Worm (Caenorhabditis elegans) whole organism, L4 larva: ENCODE measurements around the gene ltah-1.2.
A peak's percentile ranks its signal among the peaks of the same experiment; 100 is the strongest.

ENCODE experiments used
- F26F4.8 ChIP-seq: fragments of 200-800 bp; sonication (Bioruptor generic); conservative IDR thresholded peaks from 2 replicates; pipeline ENCODE4 v1.3.6; 2022; ENCODE audit warnings: missing genetic modification characterization, missing compliant biosample characterization
- F37D6.2 ChIP-seq: sonication (generic microtip); optimal IDR thresholded peaks from 2 replicates; lab custom pipeline; 2016; ENCODE audit warnings: mild to moderate bottlenecking, missing genetic modification characterization, missing compliant biosample characterization
- T26A8.4 ChIP-seq: fragments of 200-800 bp; sonication (Bioruptor generic); IDR thresholded peaks from 2 replicates; pipeline ENCODE4 v1.3.6; 2022; ENCODE audit warnings: missing genetic modification characterization, missing compliant biosample characterization
- Y105C5A.15 ChIP-seq: fragments of 200-800 bp; sonication (Bioruptor generic); IDR thresholded peaks from 2 replicates; pipeline ENCODE4 v1.3.6; 2022; ENCODE audit warnings: missing genetic modification characterization, missing compliant biosample characterization
- Y48G9A.11 ChIP-seq: fragments of 200-800 bp; sonication (Bioruptor generic); IDR thresholded peaks from 2 replicates; pipeline ENCODE4 v1.3.6; 2022; ENCODE audit warnings: missing genetic modification reagents, missing genetic modification characterization, missing compliant biosample characterization
- Y5F2A.4 ChIP-seq: fragments of 200-800 bp; sonication (Bioruptor generic); optimal IDR thresholded peaks from 2 replicates; lab custom pipeline; 2018; ENCODE audit warnings: mild to moderate bottlenecking, missing genetic modification characterization, missing compliant biosample characterization
- aha-1 ChIP-seq: fragments of 150-350 bp; peaks from one replicate; lab custom pipeline; 2014; ENCODE audit warnings: missing biosample characterization, missing genetic modification characterization
- aly-2 ChIP-seq: sonication (generic microtip); optimal IDR thresholded peaks from 2 replicates; lab custom pipeline; 2018; ENCODE audit warnings: missing biosample characterization, missing genetic modification characterization
- ceh-20 ChIP-seq: fragments of 200-800 bp; sonication (Bioruptor generic); IDR thresholded peaks from 2 replicates; pipeline ENCODE4 v1.3.6; 2022; ENCODE audit warnings: missing genetic modification reagents, missing genetic modification characterization, missing compliant biosample characterization
- ceh-28 ChIP-seq: fragments of 150-350 bp; optimal IDR thresholded peaks from 2 replicates; lab custom pipeline; 2014; ENCODE audit warnings: missing biosample characterization, missing genetic modification reagents, missing genetic modification characterization
- ceh-32 ChIP-seq: sonication (generic microtip); optimal IDR thresholded peaks from 2 replicates; lab custom pipeline; 2016; ENCODE audit warnings: mild to moderate bottlenecking, missing genetic modification characterization, missing compliant biosample characterization; ENCODE audit not compliant: poor library complexity
- ces-1 ChIP-seq: fragments of 150-350 bp; sonication (generic microtip); optimal IDR thresholded peaks from 4 replicates; lab custom pipeline; 2014; ENCODE audit warnings: missing biosample characterization, missing genetic modification reagents, missing genetic modification characterization
- ctbp-1 ChIP-seq: fragments of 200-800 bp; sonication (Bioruptor generic); IDR thresholded peaks from 2 replicates; pipeline ENCODE4 v1.3.6; 2022; ENCODE audit warnings: missing genetic modification reagents, missing genetic modification characterization, missing compliant biosample characterization
- dmd-8 ChIP-seq: fragments of 200-800 bp; sonication (Bioruptor generic); IDR thresholded peaks from 2 replicates; pipeline ENCODE4 v1.3.6; 2022; ENCODE audit warnings: missing genetic modification characterization, missing compliant biosample characterization
- egl-43 ChIP-seq: fragments of 200-800 bp; sonication (Bioruptor generic); IDR thresholded peaks from 2 replicates; pipeline ENCODE4 v1.3.6; 2022; ENCODE audit warnings: missing genetic modification reagents, missing genetic modification characterization, missing compliant biosample characterization
- fos-1 ChIP-seq: fragments of 150-350 bp; optimal IDR thresholded peaks from 2 replicates; lab custom pipeline; 2014; ENCODE audit warnings: missing biosample characterization, missing genetic modification characterization
- gei-8 ChIP-seq: fragments of 200-800 bp; sonication (Bioruptor generic); optimal IDR thresholded peaks from 2 replicates; lab custom pipeline; 2018; ENCODE audit warnings: mild to moderate bottlenecking, missing genetic modification characterization, missing compliant biosample characterization
- hif-1 ChIP-seq, 2 experiments: sonication (generic microtip); optimal IDR thresholded peaks; 2 replicates each; lab custom pipeline; 2016 to 2017; ENCODE audit warnings: missing compliant biosample characterization in 2 of 2, missing genetic modification characterization in 2 of 2, missing genetic modification reagents in 2 of 2, missing genotype in 2 of 2, mild to moderate bottlenecking in 1 of 2
- jun-1 ChIP-seq: fragments of 150-350 bp; optimal IDR thresholded peaks from 2 replicates; lab custom pipeline; 2014; ENCODE audit warnings: missing biosample characterization, missing genetic modification reagents, missing genetic modification characterization
- lin-13 ChIP-seq: fragments of 150-350 bp; optimal IDR thresholded peaks from 2 replicates; lab custom pipeline; 2014; ENCODE audit warnings: missing biosample characterization, missing genetic modification reagents, missing genetic modification characterization
- lsy-2 ChIP-seq, 2 experiments: fragments of 150-350 bp in 1 of 2; sonication (generic microtip) in 1 of 2; optimal IDR thresholded peaks; 2 replicates each; lab custom pipeline; 2014 to 2017; ENCODE audit warnings: missing biosample characterization in 2 of 2, missing genetic modification characterization in 2 of 2
- madf-9 ChIP-seq: fragments of 200-800 bp; sonication (Bioruptor generic); conservative IDR thresholded peaks from 2 replicates; pipeline ENCODE4 v1.3.6; 2022; ENCODE audit warnings: missing genetic modification reagents, missing genetic modification characterization, missing compliant biosample characterization
- mdl-1 ChIP-seq, 2 experiments: fragments of 150-350 bp in 1 of 2; sonication (generic microtip) in 1 of 2; optimal IDR thresholded peaks; 2 replicates each; lab custom pipeline; 2014 to 2017; ENCODE audit warnings: missing biosample characterization in 2 of 2, missing genetic modification characterization in 2 of 2
- mdt-29 ChIP-seq: fragments of 200-800 bp; sonication (Bioruptor generic); IDR thresholded peaks from 2 replicates; pipeline ENCODE4 v1.3.6; 2022; ENCODE audit warnings: missing genetic modification reagents, missing genetic modification characterization, missing compliant biosample characterization
- mes-2 ChIP-seq: sonication (generic microtip); optimal IDR thresholded peaks from 2 replicates; lab custom pipeline; 2016; ENCODE audit warnings: missing genotype, mild to moderate bottlenecking, missing genetic modification characterization, missing compliant biosample characterization; ENCODE audit not compliant: poor library complexity, severe bottlenecking
- nhr-111 ChIP-seq: fragments of 200-800 bp; sonication (Bioruptor generic); optimal IDR thresholded peaks from 2 replicates; lab custom pipeline; 2018; ENCODE audit warnings: mild to moderate bottlenecking, missing genetic modification characterization, missing compliant biosample characterization
- nhr-28 ChIP-seq: fragments of 150-350 bp; optimal IDR thresholded peaks from 2 replicates; lab custom pipeline; 2014; ENCODE audit warnings: missing biosample characterization, missing genetic modification characterization
- nhr-48 ChIP-seq: sonication (generic microtip); optimal IDR thresholded peaks from 2 replicates; lab custom pipeline; 2016; ENCODE audit warnings: mild to moderate bottlenecking, missing genetic modification characterization, missing compliant biosample characterization
- nhr-6 ChIP-seq: fragments of 150-350 bp; optimal IDR thresholded peaks from 2 replicates; lab custom pipeline; 2014; ENCODE audit warnings: missing biosample characterization, missing genetic modification characterization
- nhr-76 ChIP-seq: fragments of 150-350 bp; optimal IDR thresholded peaks from 2 replicates; lab custom pipeline; 2014; ENCODE audit warnings: missing biosample characterization, missing genetic modification characterization
- pha-4 ChIP-seq, 2 experiments: fragments of 150-350 bp in 1 of 2; fragments of 200-800 bp in 1 of 2; sonication (Bioruptor generic) in 1 of 2; IDR thresholded peaks in 1 of 2; optimal IDR thresholded peaks in 1 of 2; 2 replicates each; pipeline versions ENCODE4 v1.3.6 to Lab custom; 2014 to 2022; ENCODE audit warnings: missing genetic modification characterization in 2 of 2, missing genetic modification reagents in 2 of 2, missing biosample characterization in 1 of 2, missing compliant biosample characterization in 1 of 2
- rbr-2 ChIP-seq: sonication (generic microtip); optimal IDR thresholded peaks from 2 replicates; lab custom pipeline; 2016; ENCODE audit warnings: missing genotype, missing genetic modification characterization, missing compliant biosample characterization
- snpc-4 ChIP-seq: fragments of 150-350 bp; optimal IDR thresholded peaks from 2 replicates; lab custom pipeline; 2014; ENCODE audit warnings: missing biosample characterization, missing genetic modification characterization
- spr-3 ChIP-seq: fragments of 200-800 bp; sonication (Bioruptor generic); optimal IDR thresholded peaks from 2 replicates; lab custom pipeline; 2018; ENCODE audit warnings: mild to moderate bottlenecking, missing genetic modification characterization, missing compliant biosample characterization
- tra-1 ChIP-seq: fragments of 200-800 bp; sonication (Bioruptor generic); IDR thresholded peaks from 2 replicates; pipeline ENCODE4 v1.3.6; 2022; ENCODE audit warnings: missing genetic modification reagents, missing genetic modification characterization, missing compliant biosample characterization
- unc-39 ChIP-seq: sonication (generic microtip); optimal IDR thresholded peaks from 2 replicates; lab custom pipeline; 2017; ENCODE audit warnings: missing biosample characterization, missing genetic modification characterization
- unc-62 ChIP-seq, 3 experiments: fragments of 150-350 bp in 1 of 3; sonication (generic microtip); optimal IDR thresholded peaks in 2 of 3; peaks in 1 of 3; 1 replicate in 1 of 3; 2 replicates in 2 of 3; lab custom pipeline; 2014 to 2017; ENCODE audit warnings: missing biosample characterization in 3 of 3, missing genetic modification characterization in 3 of 3, missing genetic modification reagents in 3 of 3, missing genotype in 1 of 3
- vab-7 ChIP-seq: fragments of 200-800 bp; sonication (Bioruptor generic); IDR thresholded peaks from 2 replicates; pipeline ENCODE4 v1.3.6; 2022; ENCODE audit warnings: missing genetic modification reagents, missing genetic modification characterization, missing compliant biosample characterization
- zfp-2 ChIP-seq: sonication (generic microtip); optimal IDR thresholded peaks from 2 replicates; lab custom pipeline; 2016; ENCODE audit warnings: mild to moderate bottlenecking, missing genetic modification characterization, missing compliant biosample characterization
- zfp-3 ChIP-seq: fragments of 200-800 bp; sonication (Bioruptor generic); conservative IDR thresholded peaks from 2 replicates; pipeline ENCODE4 v1.3.6; 2022; ENCODE audit warnings: missing genetic modification reagents, missing genetic modification characterization, missing compliant biosample characterization
- ztf-7 ChIP-seq: fragments of 150-350 bp; optimal IDR thresholded peaks from 2 replicates; lab custom pipeline; 2014; ENCODE audit warnings: missing biosample characterization, missing genetic modification characterization

The ltah-1.2 gene

ce11 chrIV:3624597-3624996 is 11.7 kb upstream of the ltah-1.2 start, which contains the start of the genes cha-1 and unc-17 (continued):
- TF ChIP-seq mes-2 (tag; lab: Kevin White, UChicago) = no peak
- no peak for TF ChIP-seq Y48G9A.11 (GFP tag; lab: Robert Waterston, UW)
- no peak for TF ChIP-seq madf-9
- TF ChIP-seq tra-1 (GFP tag; lab: Robert Waterston, UW) = no peak

- no peak for TF ChIP-seq gei-8 (GFP tag; lab: Kevin White, UChicago)
- TF ChIP-seq nhr-48 (tag; lab: Kevin White, UChicago) = no peak
- TF ChIP-seq ctbp-1 (GFP tag; lab: Robert Waterston, UW) = peak; percentile 9; the same call in 1 of the 2 replicates
- peak in 1 of 2 experiments; percentile 57 for TF ChIP-seq unc-62 (GFP tag; optimal IDR thresholded peaks at IDR 0.05 in 1 of 2; lab: Kevin White, UChicago)
- no peak for TF ChIP-seq unc-62 (tag; optimal IDR thresholded peaks at IDR 0.05; lab: Kevin White, UChicago)
- TF ChIP-seq tra-1 (GFP tag; lab: Robert Waterston, UW) = no peak
- TF ChIP-seq unc-39 (tag; lab: Kevin White, UChicago) = no peak
- TF ChIP-seq fos-1 (tag; lab: Kevin White, UChicago) = no peak
- TF ChIP-seq ceh-28 = no peak
- no peak for TF ChIP-seq pha-4 (GFP tag; IDR thresholded peaks at IDR 0.05; lab: Robert Waterston, UW)
- TF ChIP-seq pha-4 (tag; optimal IDR thresholded peaks at IDR 0.05; lab: Kevin White, UChicago) = no peak
- peak; percentile 67 for TF ChIP-seq aha-1
- TF ChIP-seq dmd-8 (GFP tag; lab: Robert Waterston, UW) = no peak
- TF ChIP-seq Y105C5A.15 (GFP tag; lab: Robert Waterston, UW) = no peak
- no peak for TF ChIP-seq F26F4.8
- TF ChIP-seq ceh-32 (tag; lab: Kevin White, UChicago) = no peak
- TF ChIP-seq egl-43 (GFP tag; lab: Robert Waterston, UW) = 0 out of 2 replicates have a peak, but pooled peaks have one; percentile 23
- TF ChIP-seq mdl-1 (tag; optimal IDR thresholded peaks at IDR 0.05; lab: Kevin White, UChicago) = no peak
- TF ChIP-seq nhr-111 (GFP tag; lab: Kevin White, UChicago) = no peak
- no peak for TF ChIP-seq nhr-6
- TF ChIP-seq rbr-2 (tag; lab: Kevin White, UChicago) = no peak
- no peak for TF ChIP-seq nhr-28 (tag; lab: Kevin White, UChicago)
- no peak for TF ChIP-seq F37D6.2 (tag; lab: Kevin White, UChicago)
- no peak for TF ChIP-seq lsy-2 (tag; optimal IDR thresholded peaks at IDR 0.05; lab: Kevin White, UChicago)
- TF ChIP-seq zfp-3 = no peak
- TF ChIP-seq ceh-20 (GFP tag; lab: Robert Waterston, UW) = no peak
- TF ChIP-seq T26A8.4 = no peak
- TF ChIP-seq nhr-76 (tag; lab: Kevin White, UChicago) = no peak
- no peak for TF ChIP-seq lin-13 (GFP tag; lab: Kevin White, UChicago)
- TF ChIP-seq snpc-4 (tag; lab: Kevin White, UChicago) = no peak
- no peak for TF ChIP-seq hif-1 (tag; optimal IDR thresholded peaks at IDR 0.05; lab: Kevin White, UChicago)
- TF ChIP-seq zfp-2 (tag; lab: Kevin White, UChicago) = no peak
- TF ChIP-seq Y5F2A.4 (GFP tag; lab: Kevin White, UChicago) = no peak
- no peak for TF ChIP-seq jun-1 (tag; lab: Kevin White, UChicago)
- TF ChIP-seq mdt-29 (GFP tag; lab: Robert Waterston, UW) = no peak
- TF ChIP-seq, all 104 proteins: peak for 4
Measured at ce11 chrIV:3621805-3622355, 9.0 kb upstream of the ltah-1.2 start.

- TF ChIP-seq ztf-7 = no peak
- no peak for TF ChIP-seq aly-2 (tag; lab: Kevin White, UChicago)
- no peak for TF ChIP-seq Y48G9A.11 (GFP tag; lab: Robert Waterston, UW)
- TF ChIP-seq vab-7 (GFP tag; lab: Robert Waterston, UW) = no peak
- TF ChIP-seq ces-1 (GFP tag; lab: Kevin White, UChicago) = no peak
- no peak for TF ChIP-seq spr-3
Measured at ce11 chrIV:3618719-3619118, 5.8 kb upstream of the ltah-1.2 start.
